Worm (Caenorhabditis elegans) whole organism, early embryonic: Measurements from ENCODE around the gene srw-39.

Experiments used
- B0310.2 ChIP-seq: sonication (generic microtip); optimal IDR thresholded peaks from 2 replicates; lab custom pipeline; 2016; ENCODE audit warnings: mild to moderate bottlenecking, missing genetic modification characterization, missing compliant biosample characterization
- F13C5.2 ChIP-seq: sonication (generic microtip); optimal IDR thresholded peaks from 2 replicates; lab custom pipeline; 2017; ENCODE audit warnings: mild to moderate bottlenecking, missing genetic modification characterization, inconsistent platforms, missing compliant biosample characterization
- aly-1 ChIP-seq: sonication (generic microtip); optimal IDR thresholded peaks from 2 replicates; lab custom pipeline; 2016; ENCODE audit warnings: missing genetic modification characterization, missing compliant biosample characterization
- ama-1 ChIP-seq: fragments of 150-350 bp; optimal IDR thresholded peaks from 2 replicates; lab custom pipeline; 2014
- ceh-13 ChIP-seq: fragments of 200-800 bp; sonication (Bioruptor generic); optimal IDR thresholded peaks from 2 replicates; lab custom pipeline; 2018; ENCODE audit warnings: mild to moderate bottlenecking, missing genetic modification characterization, missing compliant biosample characterization
- ceh-36 ChIP-seq: sonication (generic microtip); optimal IDR thresholded peaks from 2 replicates; lab custom pipeline; 2016; ENCODE audit warnings: missing genetic modification characterization, inconsistent platforms, missing compliant biosample characterization
- ets-7 ChIP-seq: sonication (generic microtip); optimal IDR thresholded peaks from 2 replicates; lab custom pipeline; 2016; ENCODE audit warnings: missing genotype, missing genetic modification characterization, missing compliant biosample characterization
- flt-1 ChIP-seq: fragments of 200-800 bp; sonication (Bioruptor generic); IDR thresholded peaks from 2 replicates; pipeline ENCODE4 v1.3.6; 2022; ENCODE audit warnings: missing genetic modification characterization, missing compliant biosample characterization
- hmbx-1 ChIP-seq: sonication (generic microtip); optimal IDR thresholded peaks from 2 replicates; lab custom pipeline; 2016; ENCODE audit warnings: mild to moderate bottlenecking, missing genetic modification characterization, missing compliant biosample characterization
- hmg-4 ChIP-seq: fragments of 200-800 bp; sonication (Bioruptor generic); optimal IDR thresholded peaks from 2 replicates; lab custom pipeline; 2018; ENCODE audit warnings: mild to moderate bottlenecking, missing genetic modification characterization, missing compliant biosample characterization
- hnd-1 ChIP-seq: sonication (generic microtip); optimal IDR thresholded peaks from 2 replicates; lab custom pipeline; 2016; ENCODE audit warnings: missing genetic modification characterization, missing compliant biosample characterization
- pes-1 ChIP-seq: fragments of 200-800 bp; sonication (Bioruptor generic); IDR thresholded peaks from 2 replicates; pipeline ENCODE4 v1.3.6; 2022; ENCODE audit warnings: missing genetic modification reagents, missing genetic modification characterization, missing compliant biosample characterization
- scrt-1 ChIP-seq: fragments of 200-800 bp; sonication (Bioruptor generic); IDR thresholded peaks from 2 replicates; pipeline ENCODE4 v1.3.6; 2022; ENCODE audit warnings: missing genetic modification characterization, missing compliant biosample characterization
- sea-1 ChIP-seq: fragments of 200-800 bp; sonication (Bioruptor generic); conservative IDR thresholded peaks from 2 replicates; pipeline ENCODE4 v1.3.6; 2022; ENCODE audit warnings: missing genetic modification characterization, missing compliant biosample characterization
- tbx-11 ChIP-seq: fragments of 200-800 bp; sonication (Bioruptor generic); IDR thresholded peaks from 2 replicates; pipeline ENCODE4 v1.3.6; 2022; ENCODE audit warnings: missing genetic modification characterization, missing compliant biosample characterization
- tbx-37 ChIP-seq: fragments of 200-800 bp; sonication (Bioruptor generic); conservative IDR thresholded peaks from 2 replicates; pipeline ENCODE4 v1.3.6; 2022; ENCODE audit warnings: missing genetic modification reagents, missing genetic modification characterization, missing compliant biosample characterization
- tra-4 ChIP-seq: sonication (generic microtip); optimal IDR thresholded peaks from 2 replicates; lab custom pipeline; 2017; ENCODE audit warnings: missing genetic modification characterization, missing compliant biosample characterization

Gene srw-39

ce11 chrV:20134797-20135196 lies 37.0 kb downstream of the srw-39 start:
- no peak for TF ChIP-seq scrt-1
- TF ChIP-seq tbx-11 (GFP tag; lab: Robert Waterston, UW), result no peak
- no peak for TF ChIP-seq sea-1
- no peak for TF ChIP-seq hnd-1 (tag; lab: Kevin White, UChicago)
- no peak for TF ChIP-seq ceh-13
- TF ChIP-seq aly-1 (tag; lab: Kevin White, UChicago), result no peak
- no peak for TF ChIP-seq pes-1
- TF ChIP-seq B0310.2, result no peak
- TF ChIP-seq hmbx-1, result no peak
- TF ChIP-seq tbx-37 (GFP tag; lab: Robert Waterston, UW), result no peak
- TF ChIP-seq F13C5.2 (tag; lab: Kevin White, UChicago), result no peak
- no peak for TF ChIP-seq tra-4

ce11 chrV:20133163-20133562 lies 38.7 kb downstream of the srw-39 start, which contains the start of gene ssu-1:
ssu-1 (minus strand) TSS chrV:20133263.
- TF ChIP-seq ets-7 (tag; lab: Kevin White, UChicago), result no peak
- no peak for TF ChIP-seq tbx-37 (GFP tag; lab: Robert Waterston, UW)
- TF ChIP-seq sea-1, result no peak
- no peak for TF ChIP-seq ama-1 (lab: Kevin White, UChicago)
- no peak for TF ChIP-seq hmg-4
- TF ChIP-seq hnd-1 (tag; lab: Kevin White, UChicago), result no peak
- no peak for TF ChIP-seq F13C5.2 (tag; lab: Kevin White, UChicago)
- TF ChIP-seq flt-1 (GFP tag; lab: Robert Waterston, UW), result no peak
- TF ChIP-seq pes-1, result no peak
- no peak for TF ChIP-seq ceh-13
- no peak for TF ChIP-seq scrt-1
- no peak for TF ChIP-seq tbx-11 (GFP tag; lab: Robert Waterston, UW)
- no peak for TF ChIP-seq aly-1 (tag; lab: Kevin White, UChicago)

ce11 chrV:20127543-20127942 lies 44.3 kb downstream of the srw-39 start:
- no peak for TF ChIP-seq F13C5.2 (tag; lab: Kevin White, UChicago)
- peak; percentile 37; the same call in 1 of the 2 replicates for TF ChIP-seq pes-1

- TF ChIP-seq hmg-4 (no peak), hnd-1 (tag; lab: Kevin White, UChicago) (no peak), ama-1 (lab: Kevin White, UChicago) (no peak), tra-4 (no peak), scrt-1 (no peak), B0310.2 (no peak), sea-1 (no peak), hmbx-1 (no peak), flt-1 (GFP tag; lab: Robert Waterston, UW) (no peak)
Observed at ce11 chrV:20126637-20127036, 45.2 kb downstream of the srw-39 start.

- TF ChIP-seq hmg-4 (no peak), hnd-1 (tag; lab: Kevin White, UChicago) (no peak), scrt-1 (no peak), ceh-36 (tag; lab: Kevin White, UChicago) (no peak), B0310.2 (no peak), F13C5.2 (tag; lab: Kevin White, UChicago) (no peak), hmbx-1 (no peak), tra-4 (no peak), flt-1 (GFP tag; lab: Robert Waterston, UW) (no peak), pes-1 (no peak), tbx-37 (GFP tag; lab: Robert Waterston, UW) (no peak), ceh-13 (no peak), aly-1 (tag; lab: Kevin White, UChicago) (no peak), sea-1 (no peak), tbx-11 (GFP tag; lab: Robert Waterston, UW) (no peak; the same call in 1 of the 2 replicates), ama-1 (lab: Kevin White, UChicago) (no peak), ets-7 (tag; lab: Kevin White, UChicago) (no peak)
Observed at ce11 chrV:20125137-20125536, 46.7 kb downstream of the srw-39 start.

- TF ChIP-seq scrt-1 (no peak), tbx-11 (GFP tag; lab: Robert Waterston, UW) (no peak), B0310.2 (no peak), aly-1 (tag; lab: Kevin White, UChicago) (no peak), F13C5.2 (tag; lab: Kevin White, UChicago) (no peak), flt-1 (GFP tag; lab: Robert Waterston, UW) (no peak), sea-1 (no peak), tra-4 (no peak), hmg-4 (no peak), hnd-1 (tag; lab: Kevin White, UChicago) (no peak), tbx-37 (GFP tag; lab: Robert Waterston, UW) (no peak)
Observed at ce11 chrV:20124393-20124792, 47.4 kb downstream of the srw-39 start.

ce11 chrV:20123616-20124015 lies 48.2 kb downstream of the srw-39 start:
- TF ChIP-seq hmg-4 (no peak), ceh-13 (no peak), F13C5.2 (tag; lab: Kevin White, UChicago) (no peak), ceh-36 (tag; lab: Kevin White, UChicago) (no peak), tbx-11 (GFP tag; lab: Robert Waterston, UW) (no peak), ama-1 (lab: Kevin White, UChicago) (no peak), scrt-1 (no peak)

ce11 chrV:20123010-20123409 lies 48.8 kb downstream of the srw-39 start:
- no peak for TF ChIP-seq B0310.2
- no peak for TF ChIP-seq aly-1 (tag; lab: Kevin White, UChicago)
- no peak for TF ChIP-seq pes-1
- TF ChIP-seq scrt-1, result no peak
- TF ChIP-seq tra-4, result no peak
- TF ChIP-seq hnd-1 (tag; lab: Kevin White, UChicago), result no peak

- TF ChIP-seq scrt-1, result no peak
- TF ChIP-seq ets-7 (tag; lab: Kevin White, UChicago), result no peak
- no peak for TF ChIP-seq F13C5.2 (tag; lab: Kevin White, UChicago)
- TF ChIP-seq tbx-37 (GFP tag; lab: Robert Waterston, UW), result no peak
- no peak for TF ChIP-seq ama-1 (lab: Kevin White, UChicago)
- no peak for TF ChIP-seq ceh-13
- TF ChIP-seq sea-1, result no peak
Observed at ce11 chrV:20120623-20121165, 51.1 kb downstream of the srw-39 start, which contains the start of gene ncx-1. ncx-1 (minus strand) TSS chrV:20120673.
